Worm (Caenorhabditis elegans): Measurements from ENCODE around the gene F25A2.1.

Gene F25A2.1

DNA sequence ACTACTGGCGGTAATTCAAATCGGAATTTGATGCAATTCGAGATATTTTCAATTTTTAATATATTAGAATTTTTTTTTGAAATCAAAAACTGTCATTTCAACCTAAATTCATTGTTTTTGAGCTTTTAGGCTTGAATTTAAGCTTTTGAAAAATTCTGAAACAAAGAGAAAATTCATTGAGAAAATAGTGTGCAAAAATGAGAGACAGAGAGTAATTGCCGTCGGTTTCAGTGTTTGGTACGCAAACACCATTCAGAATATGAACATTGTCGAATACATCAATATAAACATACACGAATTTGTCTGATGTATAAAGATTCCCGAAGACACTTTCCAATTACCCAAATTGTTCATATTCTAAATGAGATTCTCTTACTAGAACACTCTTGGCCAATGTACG lies 22.3 kb downstream of the F25A2.1 start:
- TF ChIP-seq cnd-1 (tag; optimal IDR thresholded peaks at IDR 0.05) = no peak
- TF ChIP-seq mab-5 (tag; optimal IDR thresholded peaks at IDR 0.05) = no peak
- no peak for TF ChIP-seq nhr-28 (tag; optimal IDR thresholded peaks at IDR 0.05)
- no peak for TF ChIP-seq nhr-237 (tag; optimal IDR thresholded peaks at IDR 0.05)
- no peak for TF ChIP-seq unc-120 (tag; optimal IDR thresholded peaks at IDR 0.05; ENCODE audit: poor library complexity, severe bottlenecking)
- no peak for TF ChIP-seq sptf-1 (tag; optimal IDR thresholded peaks at IDR 0.05)
- TF ChIP-seq ceh-83 (GFP tag; optimal IDR thresholded peaks at IDR 0.05) = no peak
- TF ChIP-seq ztf-11 (tag; optimal IDR thresholded peaks at IDR 0.05) = no peak
- no peak for TF ChIP-seq pha-4 (tag; optimal IDR thresholded peaks at IDR 0.05)
- no peak for TF ChIP-seq elt-1 (tag; optimal IDR thresholded peaks at IDR 0.05; ENCODE audit: borderline replicate concordance, insufficient read depth)
- TF ChIP-seq nhr-12 (tag; optimal IDR thresholded peaks at IDR 0.05) = no peak
- TF ChIP-seq zip-8 (tag; optimal IDR thresholded peaks at IDR 0.05) = no peak
- TF ChIP-seq M03D4.4 (tag; optimal IDR thresholded peaks at IDR 0.05) = no peak

DNA sequence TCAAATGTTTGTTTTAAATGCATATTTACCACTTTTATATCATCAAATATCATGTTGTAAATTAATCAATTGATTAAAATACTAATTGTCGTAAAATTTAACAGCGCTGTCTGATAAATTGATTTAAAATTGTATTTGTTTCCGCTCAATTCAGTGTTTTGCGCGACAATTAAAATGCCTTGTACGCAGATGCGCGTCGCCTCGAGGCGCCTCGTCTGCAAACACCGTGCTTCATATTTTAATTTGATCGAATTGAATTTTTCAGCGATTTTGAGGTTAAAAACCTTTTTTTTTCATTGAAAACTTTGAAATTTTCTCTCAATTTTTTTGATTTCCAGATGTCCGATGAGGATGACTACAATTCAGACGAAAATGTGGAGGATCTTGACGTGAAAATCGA lies 27.6 kb downstream of the F25A2.1 start, which contains the start of gene Y50D4A.5:
Y50D4A.5 (plus strand) TSS at position 337 of the 400 bp plus-strand sequence.
- TF ChIP-seq blmp-1 (tag; optimal IDR thresholded peaks at IDR 0.05) (no peak), tbx-8 (GFP tag; optimal IDR thresholded peaks at IDR 0.05) (no peak), mep-1 (tag; optimal IDR thresholded peaks at IDR 0.05) (no peak), ham-2 (GFP tag; optimal IDR thresholded peaks at IDR 0.05) (no peak), ceh-43 (GFP tag; optimal IDR thresholded peaks at IDR 0.05) (no peak), ceh-83 (GFP tag; optimal IDR thresholded peaks at IDR 0.05) (no peak), ceh-39 (tag; optimal IDR thresholded peaks at IDR 0.05) (no peak), ces-1 (GFP tag; optimal IDR thresholded peaks at IDR 0.05) (peak; percentile 64), nhr-12 (tag; optimal IDR thresholded peaks at IDR 0.05) (no peak), unc-120 (tag; optimal IDR thresholded peaks at IDR 0.05; ENCODE audit: poor library complexity, severe bottlenecking) (no peak), mls-2 (tag; optimal IDR thresholded peaks at IDR 0.05) (peak; percentile 11), nhr-28 (tag; optimal IDR thresholded peaks at IDR 0.05) (no peak)

- TF ChIP-seq hlh-1 (tag; optimal IDR thresholded peaks at IDR 0.05) (no peak), ztf-11 (tag; optimal IDR thresholded peaks at IDR 0.05) (no peak), unc-39 (tag; optimal IDR thresholded peaks at IDR 0.05) (no peak), M03D4.4 (tag; optimal IDR thresholded peaks at IDR 0.05) (no peak), drap-1 (GFP tag; optimal IDR thresholded peaks at IDR 0.05) (no peak), snpc-4 (tag; optimal IDR thresholded peaks at IDR 0.05) (no peak), sptf-1 (tag; optimal IDR thresholded peaks at IDR 0.05) (no peak), nhr-2 (tag; optimal IDR thresholded peaks at IDR 0.05) (no peak), lsy-2 (tag; optimal IDR thresholded peaks at IDR 0.05) (no peak), tbx-8 (GFP tag; optimal IDR thresholded peaks at IDR 0.05) (no peak), unc-62 (GFP tag; optimal IDR thresholded peaks at IDR 0.05) (no peak)
These were observed 28.2 kb downstream of the F25A2.1 start, which contains the start of gene Y50D4A.1 for ce11 chrV:1207589-1207988. Gene Y50D4A.1 (plus strand): TSS chrV:1207889.

DNA sequence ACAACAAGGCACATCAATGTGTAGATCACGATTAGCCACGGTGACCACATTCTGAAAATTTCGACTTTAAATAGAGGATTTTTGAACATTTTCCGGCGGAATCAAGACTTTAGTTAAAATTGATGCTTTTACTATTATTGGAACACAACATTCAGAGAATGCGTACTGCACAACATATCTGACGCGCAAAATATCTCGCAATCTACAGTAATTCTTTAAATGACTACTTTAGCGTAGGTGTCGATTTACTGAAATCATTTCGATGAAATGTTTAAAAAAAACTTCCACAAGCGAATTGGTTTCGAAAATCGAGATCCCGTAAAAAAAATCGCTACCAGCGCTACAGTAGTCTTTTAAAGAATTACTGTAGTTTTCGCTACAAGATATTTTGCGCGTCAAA lies 41.1 kb downstream of the F25A2.1 start, which contains the start of gene Y50D4A.10:
Y50D4A.10 (minus strand) TSS at position 57 of the 400 bp plus-strand sequence.
- TF ChIP-seq zip-8 (tag; optimal IDR thresholded peaks at IDR 0.05) (peak; percentile 84), ceh-83 (GFP tag; optimal IDR thresholded peaks at IDR 0.05) (no peak), flh-1 (GFP tag; optimal IDR thresholded peaks at IDR 0.05) (no peak)

ce11 chrV:1223559-1223958 lies 44.2 kb downstream of the F25A2.1 start:
- TF ChIP-seq nhr-237 (tag; optimal IDR thresholded peaks at IDR 0.05) (no peak), drap-1 (GFP tag; optimal IDR thresholded peaks at IDR 0.05) (no peak), ces-1 (GFP tag; optimal IDR thresholded peaks at IDR 0.05) (peak; percentile 98)

DNA sequence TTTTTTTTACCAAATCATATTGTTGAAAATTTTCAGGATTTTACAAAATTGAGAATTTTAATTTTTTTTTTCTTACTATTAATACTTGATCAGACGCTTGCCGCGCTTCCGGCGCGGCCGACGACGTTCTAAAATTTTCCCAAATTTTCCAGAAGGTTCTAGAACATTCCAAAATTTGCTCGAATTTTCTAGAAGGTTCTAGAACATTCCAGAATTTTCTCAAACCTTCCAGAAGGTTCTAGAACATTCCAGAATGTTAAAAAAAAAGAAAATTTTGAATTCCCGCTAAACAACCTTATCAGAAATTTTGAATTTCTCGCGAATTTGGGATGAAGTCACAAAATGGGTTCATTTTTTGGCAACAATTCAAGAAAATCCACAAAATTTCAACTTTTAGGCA lies 46.9 kb downstream of the F25A2.1 start:
- TF ChIP-seq cnd-1 (tag; optimal IDR thresholded peaks at IDR 0.05) (no peak), blmp-1 (tag; optimal IDR thresholded peaks at IDR 0.05) (no peak), ham-2 (GFP tag; optimal IDR thresholded peaks at IDR 0.05) (no peak), hlh-1 (tag; optimal IDR thresholded peaks at IDR 0.05) (no peak)
